Worm (Caenorhabditis elegans) whole organism, L4/young adult: ENCODE data around the gene C49F5.6.

Experiments
- W03F9.2 ChIP-seq: fragments of 150-350 bp; optimal IDR thresholded peaks from 2 replicates; lab custom pipeline; 2014; ENCODE audit warnings: missing biosample characterization, missing genetic modification characterization
- dao-5 ChIP-seq: sonication (generic microtip); optimal IDR thresholded peaks from 2 replicates; lab custom pipeline; 2016; ENCODE audit warnings: missing genotype, missing genetic modification characterization, moderate library complexity, missing compliant biosample characterization
- him-1 ChIP-seq: sonication (generic microtip); optimal IDR thresholded peaks from 2 replicates; lab custom pipeline; 2016; ENCODE audit warnings: missing genotype, missing genetic modification reagents, missing genetic modification characterization, missing compliant biosample characterization

- TF ChIP-seq dao-5 (tag; lab: Kevin White, UChicago) (no peak), him-1 (tag; lab: Kevin White, UChicago) (no peak), W03F9.2 (tag; lab: Kevin White, UChicago) (no peak)
Measured at ce11 chrX:11992778-11993177, 4.7 kb downstream of the C49F5.6 start.
